Worm (Caenorhabditis elegans): ENCODE measurements around the gene best-18.
"Not testable (repeated sequence)": the region's sequence is repeated elsewhere in the genome, so short reads cannot be mapped to it uniquely, and the experiment has no call there.

best-18 gene

ce11 chrIII:10214540-10214979 is 2.4 kb downstream of the best-18 start:
- no peak for TF ChIP-seq ztf-23 (GFP tag; IDR thresholded peaks at IDR 0.05)
- no peak for TF ChIP-seq med-1 (GFP tag; optimal IDR thresholded peaks at IDR 0.05; ENCODE audit: insufficient read depth)
- no peak for TF ChIP-seq klf-2 (GFP tag; conservative IDR thresholded peaks at IDR 0.05)
- TF ChIP-seq flt-1 (GFP tag; IDR thresholded peaks at IDR 0.05), result no peak
- TF ChIP-seq T22C8.4 (GFP tag; IDR thresholded peaks at IDR 0.05), result no peak

- TF ChIP-seq ref-1 (GFP tag; conservative IDR thresholded peaks at IDR 0.05) (no peak), klf-2 (GFP tag; conservative IDR thresholded peaks at IDR 0.05) (no peak), cog-1 (tag; optimal IDR thresholded peaks at IDR 0.05) (no peak), ztf-29 (GFP tag; IDR thresholded peaks at IDR 0.05) (no peak), flt-1 (GFP tag; IDR thresholded peaks at IDR 0.05) (no peak), med-1 (GFP tag; optimal IDR thresholded peaks at IDR 0.05; ENCODE audit: insufficient read depth) (no peak), ztf-23 (GFP tag; IDR thresholded peaks at IDR 0.05) (no peak), T22C8.4 (GFP tag; IDR thresholded peaks at IDR 0.05) (no peak), tab-1 (GFP tag; IDR thresholded peaks at IDR 0.05) (no peak)
Observed at ce11 chrIII:10215882-10216281, 3.7 kb downstream of the best-18 start.

ce11 chrIII:10216585-10217278 is 4.5 kb downstream of the best-18 start, which contains the start of gene cts-1:
TSS of gene cts-1 (minus strand) at chrIII:10216635.
- no peak for TF ChIP-seq ztf-29 (GFP tag; IDR thresholded peaks at IDR 0.05)
- TF ChIP-seq tab-1 (GFP tag; IDR thresholded peaks at IDR 0.05), result no peak
- TF ChIP-seq med-1 (GFP tag; optimal IDR thresholded peaks at IDR 0.05; ENCODE audit: insufficient read depth), result no peak
- TF ChIP-seq cog-1 (tag; optimal IDR thresholded peaks at IDR 0.05), result peak; percentile 19

ce11 chrIII:10218587-10218986 is 6.4 kb downstream of the best-18 start, which contains the start of the genes rde-4 and cox-14:
TSS of gene rde-4 (minus strand) at chrIII:10218646.
TSS of gene cox-14 (plus strand) at chrIII:10218942.
- no peak for TF ChIP-seq tab-1 (GFP tag; IDR thresholded peaks at IDR 0.05)
- no peak for TF ChIP-seq klf-2 (GFP tag; conservative IDR thresholded peaks at IDR 0.05)

ce11 chrIII:10221860-10222259 is 9.7 kb downstream of the best-18 start, which contains the start of gene Y70G10A.4:
TSS of gene Y70G10A.4 (plus strand) at chrIII:10222160.
- not testable (repeated sequence) for TF ChIP-seq ztf-23, tab-1, T22C8.4 (GFP tag; IDR thresholded peaks at IDR 0.05)

- TF ChIP-seq flt-1 (GFP tag; IDR thresholded peaks at IDR 0.05) (no peak), med-1 (GFP tag; optimal IDR thresholded peaks at IDR 0.05; ENCODE audit: insufficient read depth) (no peak), klf-2 (GFP tag; conservative IDR thresholded peaks at IDR 0.05) (no peak), tab-1 (GFP tag; IDR thresholded peaks at IDR 0.05) (no peak), T22C8.4 (GFP tag; IDR thresholded peaks at IDR 0.05) (no peak), ztf-29 (GFP tag; IDR thresholded peaks at IDR 0.05) (no peak), ref-1 (GFP tag; conservative IDR thresholded peaks at IDR 0.05) (no peak), cog-1 (tag; optimal IDR thresholded peaks at IDR 0.05) (no peak), ztf-23 (GFP tag; IDR thresholded peaks at IDR 0.05) (no peak)
Observed at ce11 chrIII:10231641-10232040, 19.4 kb downstream of the best-18 start.

- no peak for TF ChIP-seq ztf-23 (GFP tag; IDR thresholded peaks at IDR 0.05)
- no peak for TF ChIP-seq ztf-29 (GFP tag; IDR thresholded peaks at IDR 0.05)
- TF ChIP-seq klf-2 (GFP tag; conservative IDR thresholded peaks at IDR 0.05), result no peak
- no peak for TF ChIP-seq T22C8.4 (GFP tag; IDR thresholded peaks at IDR 0.05)
- no peak for TF ChIP-seq tab-1 (GFP tag; IDR thresholded peaks at IDR 0.05)
- no peak for TF ChIP-seq cog-1 (tag; optimal IDR thresholded peaks at IDR 0.05)
- TF ChIP-seq ref-1 (GFP tag; conservative IDR thresholded peaks at IDR 0.05), result no peak
- TF ChIP-seq med-1 (GFP tag; optimal IDR thresholded peaks at IDR 0.05; ENCODE audit: insufficient read depth), result no peak
- TF ChIP-seq flt-1 (GFP tag; IDR thresholded peaks at IDR 0.05), result no peak
Observed at ce11 chrIII:10233979-10234378, 21.8 kb downstream of the best-18 start, which contains the start of gene paml-1. TSS of gene paml-1 (minus strand) at chrIII:10234079.

ce11 chrIII:10236291-10236871 is 24.2 kb downstream of the best-18 start:
- TF ChIP-seq med-1 (GFP tag; optimal IDR thresholded peaks at IDR 0.05; ENCODE audit: insufficient read depth) (no peak), ztf-23 (GFP tag; IDR thresholded peaks at IDR 0.05) (no peak), tab-1 (GFP tag; IDR thresholded peaks at IDR 0.05) (no peak), klf-2 (GFP tag; conservative IDR thresholded peaks at IDR 0.05) (no peak), cog-1 (tag; optimal IDR thresholded peaks at IDR 0.05) (no peak), T22C8.4 (GFP tag; IDR thresholded peaks at IDR 0.05) (no peak), flt-1 (GFP tag; IDR thresholded peaks at IDR 0.05) (no peak), ztf-29 (GFP tag; IDR thresholded peaks at IDR 0.05) (no peak), ref-1 (GFP tag; conservative IDR thresholded peaks at IDR 0.05) (no peak)

- TF ChIP-seq flt-1 (GFP tag; IDR thresholded peaks at IDR 0.05), result no peak
- TF ChIP-seq med-1 (GFP tag; optimal IDR thresholded peaks at IDR 0.05; ENCODE audit: insufficient read depth), result no peak
Observed at ce11 chrIII:10238448-10239154, 26.4 kb downstream of the best-18 start, which contains the start of gene Y70G10A.3. TSS of gene Y70G10A.3 (plus strand) at chrIII:10239104.

- TF ChIP-seq ref-1 (GFP tag; conservative IDR thresholded peaks at IDR 0.05) (no peak), T22C8.4 (GFP tag; IDR thresholded peaks at IDR 0.05) (no peak), tab-1 (GFP tag; IDR thresholded peaks at IDR 0.05) (no peak), klf-2 (GFP tag; conservative IDR thresholded peaks at IDR 0.05) (no peak)
Observed at ce11 chrIII:10240073-10240472, 27.9 kb downstream of the best-18 start.

All from whole organism, midembryonic.